Worm (Caenorhabditis elegans) whole organism, mixed stage, embryonic: ENCODE measurements around the gene F21A3.4.

ENCODE experiments used
- M03D4.4 ChIP-seq: sonication (generic microtip); optimal IDR thresholded peaks from 2 replicates; lab custom pipeline; 2017; ENCODE audit warnings: mild to moderate bottlenecking, missing genetic modification characterization, missing compliant biosample characterization
- bed-3 ChIP-seq: fragments of 200-800 bp; sonication (Bioruptor generic); optimal IDR thresholded peaks from 3 replicates; lab custom pipeline; 2018; ENCODE audit warnings: mild to moderate bottlenecking, missing genetic modification characterization, moderate library complexity, missing compliant biosample characterization
- blmp-1 ChIP-seq: fragments of 150-350 bp; optimal IDR thresholded peaks from 2 replicates; lab custom pipeline; 2014; ENCODE audit warnings: missing biosample characterization, missing genetic modification characterization
- ceh-43 ChIP-seq: fragments of 200-800 bp; sonication (Bioruptor generic); optimal IDR thresholded peaks from 2 replicates; lab custom pipeline; 2018; ENCODE audit warnings: mild to moderate bottlenecking, missing genetic modification characterization, moderate library complexity, missing compliant biosample characterization
- ces-1 ChIP-seq: fragments of 150-350 bp; optimal IDR thresholded peaks from 2 replicates; lab custom pipeline; 2014; ENCODE audit warnings: missing biosample characterization, missing genetic modification reagents, missing genetic modification characterization
- cnd-1 ChIP-seq: fragments of 200-800 bp; sonication (Bioruptor generic); optimal IDR thresholded peaks from 2 replicates; lab custom pipeline; 2018; ENCODE audit warnings: mild to moderate bottlenecking, missing genetic modification characterization, missing compliant biosample characterization
- drap-1 ChIP-seq: fragments of 200-800 bp; sonication (Bioruptor generic); optimal IDR thresholded peaks from 3 replicates; lab custom pipeline; 2018; ENCODE audit warnings: mild to moderate bottlenecking, missing genetic modification characterization, missing compliant biosample characterization
- elt-1 ChIP-seq: sonication (generic microtip); optimal IDR thresholded peaks from 2 replicates; lab custom pipeline; 2017; ENCODE audit warnings: missing genetic modification characterization, mild to moderate bottlenecking, missing compliant biosample characterization, antibody characterized with exemption, moderate library complexity, borderline replicate concordance; ENCODE audit not compliant: insufficient read depth
- flh-1 ChIP-seq: fragments of 200-800 bp; sonication (Bioruptor generic); optimal IDR thresholded peaks from 2 replicates; lab custom pipeline; 2018; ENCODE audit warnings: mild to moderate bottlenecking, missing genetic modification characterization, moderate library complexity, missing compliant biosample characterization
- ham-2 ChIP-seq: fragments of 200-800 bp; sonication (Bioruptor generic); optimal IDR thresholded peaks from 2 replicates; lab custom pipeline; 2018; ENCODE audit warnings: mild to moderate bottlenecking, missing genetic modification characterization, missing compliant biosample characterization
- hlh-1 ChIP-seq: fragments of 150-350 bp; optimal IDR thresholded peaks from 2 replicates; lab custom pipeline; 2014; ENCODE audit warnings: missing biosample characterization, missing genetic modification reagents, missing genetic modification characterization
- lin-13 ChIP-seq: fragments of 150-350 bp; optimal IDR thresholded peaks from 2 replicates; lab custom pipeline; 2014; ENCODE audit warnings: missing biosample characterization, missing genetic modification characterization
- lin-32 ChIP-seq: fragments of 200-800 bp; sonication (Bioruptor generic); optimal IDR thresholded peaks from 2 replicates; lab custom pipeline; 2018; ENCODE audit warnings: mild to moderate bottlenecking, missing genetic modification characterization, missing compliant biosample characterization
- lsy-2 ChIP-seq: fragments of 150-350 bp; optimal IDR thresholded peaks from 2 replicates; lab custom pipeline; 2014; ENCODE audit warnings: missing biosample characterization, missing genetic modification characterization
- mls-2 ChIP-seq: sonication (generic microtip); optimal IDR thresholded peaks from 2 replicates; lab custom pipeline; 2016; ENCODE audit warnings: mild to moderate bottlenecking, missing genetic modification characterization, moderate library complexity, missing compliant biosample characterization
- nhr-12 ChIP-seq: fragments of 150-350 bp; optimal IDR thresholded peaks from 2 replicates; lab custom pipeline; 2014; ENCODE audit warnings: missing biosample characterization, missing genetic modification characterization
- nhr-2 ChIP-seq: fragments of 150-350 bp; optimal IDR thresholded peaks from 2 replicates; lab custom pipeline; 2014; ENCODE audit warnings: missing biosample characterization, missing genetic modification characterization
- nhr-237 ChIP-seq: fragments of 150-350 bp; optimal IDR thresholded peaks from 2 replicates; lab custom pipeline; 2014; ENCODE audit warnings: missing biosample characterization, missing genetic modification characterization
- nhr-28 ChIP-seq: fragments of 150-350 bp; optimal IDR thresholded peaks from 2 replicates; lab custom pipeline; 2014; ENCODE audit warnings: missing biosample characterization, missing genetic modification characterization
- nhr-76 ChIP-seq: sonication (generic microtip); optimal IDR thresholded peaks from 2 replicates; lab custom pipeline; 2017; ENCODE audit warnings: missing biosample characterization, missing genetic modification characterization
- pha-4 ChIP-seq: fragments of 150-350 bp; optimal IDR thresholded peaks from 2 replicates; lab custom pipeline; 2018; ENCODE audit warnings: missing biosample characterization, missing genetic modification reagents, missing genetic modification characterization
- sem-2 ChIP-seq: fragments of 200-800 bp; sonication (Bioruptor generic); optimal IDR thresholded peaks from 2 replicates; lab custom pipeline; 2018; ENCODE audit warnings: mild to moderate bottlenecking, missing genetic modification characterization, missing compliant biosample characterization
- snpc-4 ChIP-seq: fragments of 150-350 bp; optimal IDR thresholded peaks from 2 replicates; lab custom pipeline; 2014; ENCODE audit warnings: missing biosample characterization, missing genetic modification characterization
- sptf-1 ChIP-seq: sonication (generic microtip); optimal IDR thresholded peaks from 2 replicates; lab custom pipeline; 2017; ENCODE audit warnings: mild to moderate bottlenecking, missing genetic modification characterization, moderate library complexity, missing compliant biosample characterization
- tbx-8 ChIP-seq: fragments of 200-800 bp; sonication (Bioruptor generic); optimal IDR thresholded peaks from 2 replicates; lab custom pipeline; 2018; ENCODE audit warnings: mild to moderate bottlenecking, missing genetic modification characterization, moderate library complexity, missing compliant biosample characterization
- unc-120 ChIP-seq: sonication (generic microtip); optimal IDR thresholded peaks from 2 replicates; lab custom pipeline; 2017; ENCODE audit warnings: missing genetic modification characterization, missing compliant biosample characterization; ENCODE audit not compliant: poor library complexity, severe bottlenecking
- unc-39 ChIP-seq: fragments of 150-350 bp; optimal IDR thresholded peaks from 2 replicates; lab custom pipeline; 2014; ENCODE audit warnings: missing biosample characterization, missing genetic modification characterization
- unc-62 ChIP-seq: fragments of 150-350 bp; optimal IDR thresholded peaks from 2 replicates; lab custom pipeline; 2014; ENCODE audit warnings: missing biosample characterization, missing genetic modification reagents, missing genetic modification characterization
- zip-8 ChIP-seq: fragments of 150-350 bp; optimal IDR thresholded peaks from 2 replicates; lab custom pipeline; 2014; ENCODE audit warnings: missing biosample characterization, missing genetic modification characterization
- ztf-11 ChIP-seq: fragments of 150-350 bp; optimal IDR thresholded peaks from 2 replicates; lab custom pipeline; 2014; ENCODE audit warnings: missing biosample characterization, missing genetic modification characterization

The F21A3.4 gene

ce11 chrV:15559047-15559446, 22.6 kb downstream of the F21A3.4 start, which contains the start of gene acr-18:
Gene acr-18 (minus strand): TSS chrV:15559147.
- TF ChIP-seq nhr-237 (tag; lab: Kevin White, UChicago) (no peak), ztf-11 (no peak), ceh-43 (no peak), zip-8 (tag; lab: Kevin White, UChicago) (no peak), sptf-1 (tag; lab: Kevin White, UChicago) (no peak), lin-13 (tag; lab: Kevin White, UChicago) (no peak), tbx-8 (no peak), drap-1 (GFP tag; lab: Kevin White, UChicago) (no peak), flh-1 (GFP tag; lab: Kevin White, UChicago) (no peak), elt-1 (tag; lab: Kevin White, UChicago) (no peak), ces-1 (GFP tag; lab: Kevin White, UChicago) (no peak), nhr-76 (no peak), unc-62 (GFP tag; lab: Kevin White, UChicago) (no peak)

ce11 chrV:15559729-15560128, 23.3 kb downstream of the F21A3.4 start:
- TF ChIP-seq mls-2 (tag; lab: Kevin White, UChicago) (no peak), zip-8 (tag; lab: Kevin White, UChicago) (no peak), lin-32 (no peak), unc-120 (tag; lab: Kevin White, UChicago) (no peak), ham-2 (GFP tag; lab: Kevin White, UChicago) (no peak), lsy-2 (tag; lab: Kevin White, UChicago) (no peak), nhr-2 (tag; lab: Kevin White, UChicago) (no peak), unc-39 (tag; lab: Kevin White, UChicago) (no peak), blmp-1 (tag; lab: Kevin White, UChicago) (no peak), bed-3 (GFP tag; lab: Kevin White, UChicago) (no peak), ces-1 (GFP tag; lab: Kevin White, UChicago) (no peak), sem-2 (no peak), nhr-12 (tag; lab: Kevin White, UChicago) (no peak), elt-1 (tag; lab: Kevin White, UChicago) (no peak), nhr-76 (no peak), ceh-43 (no peak), pha-4 (tag; lab: Kevin White, UChicago) (no peak), drap-1 (GFP tag; lab: Kevin White, UChicago) (no peak), tbx-8 (no peak), sptf-1 (tag; lab: Kevin White, UChicago) (no peak)
- TF ChIP-seq, all 35 proteins: peak for 0

- TF ChIP-seq tbx-8 (no peak), ham-2 (GFP tag; lab: Kevin White, UChicago) (no peak)
Observed at ce11 chrV:15562541-15562940, 26.1 kb downstream of the F21A3.4 start.

- TF ChIP-seq snpc-4 = no peak
- TF ChIP-seq ham-2 (GFP tag; lab: Kevin White, UChicago) = no peak
- no peak for TF ChIP-seq tbx-8
- no peak for TF ChIP-seq ceh-43
- TF ChIP-seq nhr-28 (tag; lab: Kevin White, UChicago) = no peak
- TF ChIP-seq cnd-1 = no peak
- no peak for TF ChIP-seq pha-4 (tag; lab: Kevin White, UChicago)
- no peak for TF ChIP-seq hlh-1 (tag; lab: Kevin White, UChicago)
- TF ChIP-seq nhr-12 (tag; lab: Kevin White, UChicago) = no peak
- no peak for TF ChIP-seq lsy-2 (tag; lab: Kevin White, UChicago)
- no peak for TF ChIP-seq unc-39 (tag; lab: Kevin White, UChicago)
- TF ChIP-seq sptf-1 (tag; lab: Kevin White, UChicago) = no peak
- TF ChIP-seq sem-2 = no peak
Observed at ce11 chrV:15563477-15563876, 27.1 kb downstream of the F21A3.4 start.

ce11 chrV:15563985-15564384, 27.6 kb downstream of the F21A3.4 start:
- TF ChIP-seq hlh-1 (tag; lab: Kevin White, UChicago) (peak; percentile 54), M03D4.4 (no peak)
